Fruit fly (Drosophila melanogaster) whole organism, embryonic: Measurements from ENCODE around the gene kay.

ENCODE experiments used
- Atf6 ChIP-seq: fragments of 200-800 bp; sonication (Bioruptor generic); IDR thresholded peaks from 2 replicates; pipeline ENCODE4 v1.3.6; 2022; ENCODE audit warnings: missing biosample characterization, missing genetic modification characterization
- CG10267 ChIP-seq: fragments of 200-800 bp; sonication (Bioruptor generic); optimal IDR thresholded peaks from 2 replicates; lab custom pipeline; 2018; ENCODE audit warnings: missing biosample characterization, mild to moderate bottlenecking, missing genetic modification characterization, moderate library complexity
- CG10274 ChIP-seq: fragments of 200-800 bp; sonication (Bioruptor generic); optimal IDR thresholded peaks from 3 replicates; lab custom pipeline; 2017; ENCODE audit warnings: missing biosample characterization, mild to moderate bottlenecking, missing genetic modification characterization
- CG10366 ChIP-seq: fragments of 200-800 bp; sonication (Bioruptor generic); IDR thresholded peaks from 2 replicates; pipeline ENCODE4 v1.3.6; 2022; ENCODE audit warnings: missing biosample characterization, missing genetic modification characterization
- CG12104 ChIP-seq: fragments of 200-800 bp; sonication (Bioruptor generic); optimal IDR thresholded peaks from 3 replicates; lab custom pipeline; 2016; ENCODE audit warnings: missing biosample characterization, missing genetic modification characterization
- CG12942 ChIP-seq: fragments of 200-800 bp; sonication (Bioruptor generic); optimal IDR thresholded peaks from 3 replicates; lab custom pipeline; 2016; ENCODE audit warnings: missing biosample characterization, missing genetic modification characterization
- CG13296 ChIP-seq: fragments of 200-800 bp; sonication (Bioruptor generic); optimal IDR thresholded peaks from 3 replicates; lab custom pipeline; 2018; ENCODE audit warnings: missing biosample characterization, mild to moderate bottlenecking, missing genetic modification characterization
- CG13624 ChIP-seq: fragments of 200-800 bp; sonication (Bioruptor generic); optimal IDR thresholded peaks from 2 replicates; lab custom pipeline; 2016; ENCODE audit warnings: missing biosample characterization, missing genetic modification characterization
- CG15479 ChIP-seq: fragments of 200-800 bp; sonication (Bioruptor generic); optimal IDR thresholded peaks from 3 replicates; lab custom pipeline; 2019; ENCODE audit warnings: missing biosample characterization, mild to moderate bottlenecking, missing genetic modification characterization, moderate library complexity
- CG15514 ChIP-seq: fragments of 200-800 bp; sonication (Bioruptor generic); optimal IDR thresholded peaks from 3 replicates; lab custom pipeline; 2017; ENCODE audit warnings: missing biosample characterization, missing genetic modification characterization, mild to moderate bottlenecking, moderate library complexity, missing genetic modification reagents
- CG1602 ChIP-seq: fragments of 200-800 bp; sonication (Bioruptor generic); optimal IDR thresholded peaks from 3 replicates; lab custom pipeline; 2016; ENCODE audit warnings: missing biosample characterization, missing genetic modification characterization
- CG16863 ChIP-seq: fragments of 200-800 bp; sonication (Bioruptor generic); optimal IDR thresholded peaks from 3 replicates; lab custom pipeline; 2016; ENCODE audit warnings: missing biosample characterization, missing genetic modification characterization
- CG17802 ChIP-seq: fragments of 200-800 bp; sonication (Bioruptor generic); optimal IDR thresholded peaks from 2 replicates; lab custom pipeline; 2018; ENCODE audit warnings: missing biosample characterization, mild to moderate bottlenecking, missing genetic modification characterization, moderate library complexity
- CG30020 ChIP-seq: fragments of 200-800 bp; optimal IDR thresholded peaks from 2 replicates; lab custom pipeline; 2019; ENCODE audit warnings: missing biosample characterization, mild to moderate bottlenecking, missing genetic modification characterization, moderate library complexity
- CG33213 ChIP-seq: fragments of 200-800 bp; sonication (Bioruptor generic); optimal IDR thresholded peaks from 3 replicates; lab custom pipeline; 2016; ENCODE audit warnings: missing biosample characterization, missing genetic modification characterization
- CG4424 ChIP-seq: fragments of 200-800 bp; sonication (Bioruptor generic); optimal IDR thresholded peaks from 3 replicates; lab custom pipeline; 2016; ENCODE audit warnings: missing biosample characterization, missing genetic modification characterization
- CG6765 ChIP-seq: fragments of 200-800 bp; sonication (Bioruptor generic); optimal IDR thresholded peaks from 3 replicates; lab custom pipeline; 2017; ENCODE audit warnings: missing biosample characterization, mild to moderate bottlenecking, missing genetic modification characterization
- CG8290 ChIP-seq, 3 experiments: fragments of 200-800 bp; sonication (Bioruptor generic); optimal IDR thresholded peaks; 2 replicates each; lab custom pipeline; 2016 to 2019; ENCODE audit warnings: missing biosample characterization in 3 of 3, missing genetic modification characterization in 3 of 3, mild to moderate bottlenecking in 2 of 3, moderate library complexity in 1 of 3
- CG9609 ChIP-seq: fragments of 200-800 bp; sonication (Bioruptor generic); optimal IDR thresholded peaks from 3 replicates; lab custom pipeline; 2016; ENCODE audit warnings: missing biosample characterization, missing genetic modification characterization
- CHES-1-like ChIP-seq: fragments of 200-800 bp; sonication (Bioruptor generic); optimal IDR thresholded peaks from 2 replicates; lab custom pipeline; 2016; ENCODE audit warnings: missing biosample characterization, missing genetic modification characterization
- Dip2 ChIP-seq: fragments of 200-800 bp; sonication (Bioruptor generic); IDR thresholded peaks from 2 replicates; pipeline ENCODE4 v1.3.6; 2022; ENCODE audit warnings: missing biosample characterization, missing genetic modification characterization
- E2f2 ChIP-seq: fragments of 200-800 bp; sonication (Bioruptor generic); IDR thresholded peaks from 2 replicates; pipeline ENCODE4 v1.3.6; 2022; ENCODE audit warnings: missing biosample characterization, missing genetic modification characterization
- Eip74EF ChIP-seq, 2 experiments: fragments of 200-800 bp in 1 of 2; fragments of >200 bp in 1 of 2; sonication (Bioruptor generic) in 1 of 2; optimal IDR thresholded peaks; 2 replicates each; lab custom pipeline; 2017 to 2019; ENCODE audit warnings: missing biosample characterization in 2 of 2, missing genetic modification characterization in 2 of 2, mild to moderate bottlenecking in 1 of 2, moderate library complexity in 1 of 2
- Ets65A ChIP-seq: fragments of 200-800 bp; sonication (Bioruptor generic); peaks from one replicate; lab custom pipeline; 2016; ENCODE audit warnings: missing biosample characterization, missing genetic modification characterization
- GATAe ChIP-seq: fragments of 200-800 bp; sonication (Bioruptor generic); conservative IDR thresholded peaks from 2 replicates; pipeline ENCODE4 v1.3.6; 2022; ENCODE audit warnings: missing biosample characterization, missing genetic modification characterization
- HLHmδ ChIP-seq: fragments of 200-800 bp; sonication (Bioruptor generic); optimal IDR thresholded peaks from 2 replicates; lab custom pipeline; 2018; ENCODE audit warnings: missing biosample characterization, mild to moderate bottlenecking, missing genetic modification characterization, moderate library complexity
- HmgZ ChIP-seq: fragments of 200-800 bp; sonication (Bioruptor generic); optimal IDR thresholded peaks from 2 replicates; lab custom pipeline; 2018; ENCODE audit warnings: missing biosample characterization, mild to moderate bottlenecking, missing genetic modification characterization
- Hmr ChIP-seq: fragments of 200-800 bp; sonication (Bioruptor generic); optimal IDR thresholded peaks from 3 replicates; lab custom pipeline; 2017; ENCODE audit warnings: mild to moderate bottlenecking, missing biosample characterization, missing genetic modification reagents, missing genetic modification characterization
- Hr51 ChIP-seq, 2 experiments: fragments of 200-800 bp; sonication (Bioruptor generic); optimal IDR thresholded peaks; 2 replicates in 1 of 2; 3 replicates in 1 of 2; lab custom pipeline; 2016 to 2018; ENCODE audit warnings: missing biosample characterization in 2 of 2, missing genetic modification characterization in 2 of 2, mild to moderate bottlenecking in 1 of 2, moderate library complexity in 1 of 2
- MBD-R2 ChIP-seq: fragments of 200-800 bp; sonication (Bioruptor generic); IDR thresholded peaks from 2 replicates; pipeline ENCODE4 v1.3.6; 2022; ENCODE audit warnings: missing biosample characterization, missing genetic modification characterization
- Side ChIP-seq: fragments of 200-800 bp; sonication (Bioruptor generic); optimal IDR thresholded peaks from 2 replicates; lab custom pipeline; 2016; ENCODE audit warnings: missing biosample characterization, missing genetic modification characterization
- Sry-β ChIP-seq: fragments of 200-800 bp; sonication (Bioruptor generic); optimal IDR thresholded peaks from 2 replicates; lab custom pipeline; 2018; ENCODE audit warnings: missing biosample characterization, mild to moderate bottlenecking, missing genetic modification characterization, moderate library complexity
- Stat92E ChIP-seq, 3 experiments: fragments of >200 bp in 2 of 3; fragments of 200-800 bp in 1 of 3; sonication (Bioruptor generic) in 1 of 3; optimal IDR thresholded peaks; 2 replicates each; lab custom pipeline; 2017 to 2019; ENCODE audit warnings: missing biosample characterization in 3 of 3, missing genetic modification characterization in 3 of 3, mild to moderate bottlenecking in 1 of 3, moderate library complexity in 1 of 3
- Xrp1 ChIP-seq: fragments of 200-800 bp; sonication (Bioruptor generic); IDR thresholded peaks from 2 replicates; pipeline ENCODE4 v1.3.6; 2022; ENCODE audit warnings: missing biosample characterization, missing genetic modification characterization
- crc ChIP-seq: fragments of 200-800 bp; sonication (Bioruptor generic); optimal IDR thresholded peaks from 2 replicates; lab custom pipeline; 2016; ENCODE audit warnings: missing biosample characterization, missing genetic modification characterization
- en ChIP-seq: fragments of 200-800 bp; sonication (Bioruptor generic); optimal IDR thresholded peaks from 2 replicates; lab custom pipeline; 2016; ENCODE audit warnings: missing biosample characterization, missing genetic modification characterization
- fd64A ChIP-seq: fragments of 200-800 bp; sonication (Bioruptor generic); optimal IDR thresholded peaks from 3 replicates; lab custom pipeline; 2018; ENCODE audit warnings: missing biosample characterization, mild to moderate bottlenecking, missing genetic modification characterization
- hbn ChIP-seq: fragments of 200-800 bp; sonication (Bioruptor generic); IDR thresholded peaks from 2 replicates; pipeline ENCODE4 v1.3.6; 2022; ENCODE audit warnings: missing biosample characterization, missing genetic modification characterization; ENCODE audit not compliant: partially characterized antibody
- inv ChIP-seq: fragments of 200-800 bp; sonication (Bioruptor generic); IDR thresholded peaks from 2 replicates; pipeline ENCODE4 v1.3.6; 2022; ENCODE audit warnings: missing biosample characterization, missing genetic modification characterization; ENCODE audit not compliant: partially characterized antibody
- jing ChIP-seq: fragments of 200-800 bp; sonication (Bioruptor generic); optimal IDR thresholded peaks from 2 replicates; lab custom pipeline; 2018; ENCODE audit warnings: missing biosample characterization, mild to moderate bottlenecking, missing genetic modification characterization
- lilli ChIP-seq: fragments of 200-800 bp; sonication (Bioruptor generic); optimal IDR thresholded peaks from 3 replicates; lab custom pipeline; 2016; ENCODE audit warnings: missing biosample characterization, missing genetic modification characterization
- luna ChIP-seq: fragments of 200-800 bp; sonication (Bioruptor generic); optimal IDR thresholded peaks from 2 replicates; lab custom pipeline; 2016; ENCODE audit warnings: missing biosample characterization, missing genetic modification characterization
- nerfin-1 ChIP-seq: fragments of 200-800 bp; sonication (Bioruptor generic); optimal IDR thresholded peaks from 3 replicates; lab custom pipeline; 2019; ENCODE audit warnings: missing biosample characterization, mild to moderate bottlenecking, missing genetic modification characterization, moderate library complexity
- sqz ChIP-seq: fragments of 200-800 bp; sonication (Bioruptor generic); optimal IDR thresholded peaks from 3 replicates; lab custom pipeline; 2018; ENCODE audit warnings: missing biosample characterization, mild to moderate bottlenecking, missing genetic modification characterization
- sug ChIP-seq: fragments of 200-800 bp; optimal IDR thresholded peaks from 2 replicates; lab custom pipeline; 2019; ENCODE audit warnings: missing biosample characterization, mild to moderate bottlenecking, missing genetic modification characterization, moderate library complexity
- tna ChIP-seq: fragments of 200-800 bp; sonication (Bioruptor generic); IDR thresholded peaks from 2 replicates; pipeline ENCODE4 v1.3.6; 2022; ENCODE audit warnings: missing biosample characterization, missing genetic modification characterization; ENCODE audit not compliant: partially characterized antibody
- usp ChIP-seq: fragments of >200 bp; optimal IDR thresholded peaks from 2 replicates; lab custom pipeline; 2017; ENCODE audit warnings: missing biosample characterization, missing genetic modification characterization
- vfl ChIP-seq: fragments of 200-800 bp; sonication (Bioruptor generic); optimal IDR thresholded peaks from 2 replicates; lab custom pipeline; 2016; ENCODE audit warnings: missing biosample characterization, missing genetic modification characterization
- vvl ChIP-seq: fragments of 200-800 bp; sonication (Bioruptor generic); IDR thresholded peaks from 2 replicates; pipeline ENCODE4 v1.3.6; 2022; ENCODE audit warnings: missing biosample characterization, missing genetic modification characterization

kay gene

DNA sequence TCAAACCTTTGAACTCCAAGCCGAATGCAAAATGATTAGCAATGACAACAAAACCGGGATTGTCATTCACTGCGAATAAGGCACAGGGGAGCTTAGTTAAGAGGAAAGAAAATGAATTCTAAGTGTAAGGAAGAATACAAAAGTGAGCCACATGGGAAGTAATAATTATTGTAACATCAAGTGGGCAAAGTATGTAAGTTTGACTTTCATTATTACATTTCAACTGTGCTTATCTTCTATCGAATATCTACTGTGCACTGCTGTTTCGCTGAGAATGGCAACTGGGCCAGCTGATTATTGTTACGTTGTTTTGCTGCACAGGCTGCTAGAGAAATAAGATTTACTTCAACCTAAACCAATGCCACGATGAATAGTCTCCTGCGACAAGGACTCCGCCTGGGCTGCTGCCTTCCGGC lies 29.1 kb upstream of the kay start, which contains the start of the genes CG7601 and CIA30 (continued):
- TF ChIP-seq CG9609 (GFP tag; lab: Kevin White, UChicago) = peak; percentile 98
- TF ChIP-seq E2f2 (GFP tag; lab: Robert Waterston, UW) = peak; percentile 92
- TF ChIP-seq Eip74EF (GFP tag; optimal IDR thresholded peaks at IDR 0.05; lab: Kevin White, UChicago) = peak in 1 of 2 experiments; percentile 93
- TF ChIP-seq Atf6 (GFP tag; lab: Robert Waterston, UW) = peak; percentile 100
- TF ChIP-seq GATAe (GFP tag; lab: Robert Waterston, UW) = peak; percentile 100
- TF ChIP-seq Hr51 (GFP tag; optimal IDR thresholded peaks at IDR 0.05; lab: Kevin White, UChicago) = peak; percentile 95 to 98
- peak; percentile 100 for TF ChIP-seq CG10366
- peak; percentile 95 for TF ChIP-seq fd64A
- TF ChIP-seq nerfin-1 (tag; lab: Kevin White, UChicago) = peak; percentile 95
- peak; percentile 98 for TF ChIP-seq CG12104 (GFP tag; lab: Kevin White, UChicago)
- peak; percentile 100 for TF ChIP-seq Xrp1 (GFP tag; lab: Robert Waterston, UW)
- TF ChIP-seq CG6765 = peak; percentile 95
- TF ChIP-seq CG10267 (tag; lab: Kevin White, UChicago) = peak; percentile 92
- TF ChIP-seq CG4424 = peak; percentile 99
- TF ChIP-seq usp (GFP tag; lab: Kevin White, UChicago) = no peak
- peak; percentile 99 for TF ChIP-seq CG33213 (GFP tag; lab: Kevin White, UChicago)
- peak; percentile 98 for TF ChIP-seq Hmr (GFP tag; lab: Kevin White, UChicago)
- no peak for TF ChIP-seq sqz (GFP tag; lab: Kevin White, UChicago)
- peak; percentile 100 for TF ChIP-seq Ets65A (GFP tag; lab: Kevin White, UChicago)
- peak; percentile 99 for TF ChIP-seq lilli
- peak; percentile 98 for TF ChIP-seq en (GFP tag; lab: Kevin White, UChicago)
- peak; percentile 85 for TF ChIP-seq Dip2
- TF ChIP-seq hbn (GFP tag; lab: Robert Waterston, UW) = peak; percentile 20; the same call in 1 of the 2 replicates
- TF ChIP-seq CG1602 (GFP tag; lab: Kevin White, UChicago) = peak; percentile 98
- peak; percentile 91 for TF ChIP-seq jing (GFP tag; lab: Kevin White, UChicago)
- TF ChIP-seq inv (GFP tag; lab: Robert Waterston, UW) = no peak
- peak; percentile 99 for TF ChIP-seq CG8290 (GFP tag; optimal IDR thresholded peaks at IDR 0.05; lab: Kevin White, UChicago)
- TF ChIP-seq CG8290 (tag; optimal IDR thresholded peaks at IDR 0.05; lab: Kevin White, UChicago) = peak in 1 of 2 experiments; percentile 67
- TF ChIP-seq HLHmδ = no peak
- no peak for TF ChIP-seq tna (GFP tag; lab: Robert Waterston, UW)
- TF ChIP-seq vfl (GFP tag; lab: Kevin White, UChicago) = peak; percentile 98
- TF ChIP-seq Side (GFP tag; lab: Kevin White, UChicago) = peak; percentile 99
- peak; percentile 28 for TF ChIP-seq CG15479 (GFP tag; lab: Kevin White, UChicago)
- TF ChIP-seq CG30020 = peak; percentile 85
- TF ChIP-seq CG16863 (GFP tag; lab: Kevin White, UChicago) = peak; percentile 98
- TF ChIP-seq HmgZ = peak; percentile 98
- TF ChIP-seq sug (tag; lab: Kevin White, UChicago) = peak; percentile 98
- peak; percentile 100 for TF ChIP-seq MBD-R2 (GFP tag; lab: Robert Waterston, UW)
- TF ChIP-seq Stat92E (GFP tag; optimal IDR thresholded peaks at IDR 0.05; lab: Kevin White, UChicago) = peak in 1 of 3 experiments; percentile 91
- peak; percentile 100 for TF ChIP-seq vvl
- peak; percentile 99 for TF ChIP-seq crc (GFP tag; lab: Kevin White, UChicago)
- TF ChIP-seq CG17802 = peak; percentile 91
- peak; percentile 98 for TF ChIP-seq CG12942 (GFP tag; lab: Kevin White, UChicago)
- TF ChIP-seq CG10274 (GFP tag; lab: Kevin White, UChicago) = peak; percentile 92
- peak; percentile 100 for TF ChIP-seq CG13624 (GFP tag; lab: Kevin White, UChicago)
- TF ChIP-seq Sry-β (GFP tag; lab: Kevin White, UChicago) = peak; percentile 56
- peak; percentile 99 for TF ChIP-seq luna (GFP tag; lab: Kevin White, UChicago)
- TF ChIP-seq CG15514 = peak; percentile 93
- TF ChIP-seq CHES-1-like (GFP tag; lab: Kevin White, UChicago) = peak; percentile 99
- TF ChIP-seq CG13296 (GFP tag; lab: Kevin White, UChicago) = peak; percentile 97
